Worm (Caenorhabditis elegans): Measurements from ENCODE around the gene T01C1.4.

T01C1.4 gene

DNA sequence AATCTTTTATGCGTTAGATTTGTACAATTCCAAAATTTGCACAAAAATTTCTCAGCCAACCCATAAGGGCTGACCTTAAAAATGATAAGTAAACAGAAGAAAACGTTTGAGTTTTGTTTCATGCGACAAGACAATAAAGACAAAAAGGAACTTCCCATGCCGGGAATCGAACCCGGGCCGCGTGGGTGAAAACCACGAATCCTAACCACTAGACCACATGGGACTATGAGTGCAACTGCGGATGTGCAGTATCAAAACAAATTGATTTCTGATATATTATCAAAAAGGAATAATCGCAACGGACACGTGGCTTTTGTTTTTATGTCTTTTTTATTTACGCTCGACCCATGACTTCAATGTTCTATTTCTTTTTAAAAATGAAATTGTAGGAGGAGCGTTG lies 50.0 kb downstream of the T01C1.4 start:
- peak; percentile 6 for TF ChIP-seq fos-1 (tag; optimal IDR thresholded peaks at IDR 0.05)
- TF ChIP-seq R02D3.7 (tag; optimal IDR thresholded peaks at IDR 0.05) = no peak

All from whole organism, L2 larva.